Fruit fly (Drosophila melanogaster): ENCODE data around the gene CG43902.

dm6 chrX:10115582-10116207 is 42.5 kb upstream of the CG43902 start:
- TF ChIP-seq Myc (optimal IDR thresholded peaks at IDR 0.05) (no peak), psq (optimal IDR thresholded peaks at IDR 0.05) (no peak), h (optimal IDR thresholded peaks at IDR 0.05) (no peak), Sin3A (optimal IDR thresholded peaks at IDR 0.05) (no peak), ttk (optimal IDR thresholded peaks at IDR 0.05) (no peak), insv (optimal IDR thresholded peaks at IDR 0.05) (no peak)
